2 fruit fly cellular contexts compared by ENCODE assay signal in the genomic region with DNA sequence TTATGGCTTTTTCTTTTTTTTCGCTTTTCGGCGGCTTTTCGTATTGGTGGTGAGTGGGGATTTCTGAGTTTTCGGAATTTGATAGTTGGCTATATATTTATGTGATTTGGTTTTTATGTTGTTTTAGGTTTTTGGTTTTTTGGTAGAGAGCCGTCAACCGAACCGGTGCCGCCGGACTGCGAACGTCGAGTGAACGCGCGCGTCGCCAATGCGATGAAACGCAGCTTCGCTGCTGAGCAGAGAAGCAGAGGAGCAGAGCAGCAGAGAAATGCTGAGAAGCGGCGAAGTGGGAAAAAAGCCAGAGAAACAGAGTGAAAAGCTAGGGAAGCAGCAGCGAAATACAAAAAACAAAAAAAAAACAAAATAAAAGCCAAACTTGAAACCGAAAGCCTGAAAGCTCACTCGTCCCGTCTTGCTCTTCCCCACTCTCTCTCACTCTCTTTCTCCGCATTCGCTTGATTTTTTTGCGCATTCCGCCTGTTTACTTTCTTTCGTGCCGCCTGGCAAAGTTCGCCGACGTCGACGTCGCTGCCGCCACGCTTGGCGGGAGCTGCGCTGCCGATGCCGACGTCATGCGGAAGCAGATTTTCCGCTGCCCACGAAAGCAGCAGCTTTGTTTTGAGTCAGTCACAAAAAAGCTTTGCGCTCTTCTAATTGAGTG.
A peak's percentile ranks its signal among the peaks of the same experiment; 100 is the strongest.
TF ChIP-seq lines count a peak whose summit lies in the region.

No protein-coding gene starts in this region.

TF ChIP-seq in whole organism, embryonic, 481 proteins besides CTCF, POLR2A, EP300 and RAD21 (continued from another document and continues in another):
- TF ChIP-seq ato (GFP tag; IDR thresholded peaks at IDR 0.05; lab: Robert Waterston, UW; ENCODE audit: partially characterized antibody) (no peak), oc (tag; optimal IDR thresholded peaks at IDR 0.05; lab: Kevin White, UChicago) (peak; percentile 45), al (GFP tag; IDR thresholded peaks at IDR 0.05; lab: Robert Waterston, UW) (no peak), CG9215 (GFP tag; IDR thresholded peaks at IDR 0.05; lab: Robert Waterston, UW) (no peak), nerfin-2 (GFP tag; IDR thresholded peaks at IDR 0.05; lab: Robert Waterston, UW; ENCODE audit: partially characterized antibody) (no peak), gem (tag; optimal IDR thresholded peaks at IDR 0.05; lab: Kevin White, UChicago) (no peak), D19A (tag; optimal IDR thresholded peaks at IDR 0.05; lab: Kevin White, UChicago) (no peak), CG34376 (GFP tag; optimal IDR thresholded peaks at IDR 0.05; lab: Kevin White, UChicago) (no peak), lola (GFP tag; optimal IDR thresholded peaks at IDR 0.05; lab: Kevin White, UChicago) (no peak), lab (GFP tag; optimal IDR thresholded peaks at IDR 0.05; lab: Kevin White, UChicago) (no peak), CG15479 (GFP tag; optimal IDR thresholded peaks at IDR 0.05; lab: Kevin White, UChicago) (no peak), Xrp1 (GFP tag; IDR thresholded peaks at IDR 0.05; lab: Robert Waterston, UW) (no peak), D19B (GFP tag; optimal IDR thresholded peaks at IDR 0.05; lab: Kevin White, UChicago) (no peak), Fer1 (GFP tag; optimal IDR thresholded peaks at IDR 0.05; lab: Kevin White, UChicago) (no peak), fru (optimal IDR thresholded peaks at IDR 0.05; lab: Kevin White, UChicago) (no peak), inv (GFP tag; IDR thresholded peaks at IDR 0.05; lab: Robert Waterston, UW; ENCODE audit: partially characterized antibody) (no peak; the same call in 1 of the 2 replicates), pita (GFP tag; optimal IDR thresholded peaks at IDR 0.05; lab: Kevin White, UChicago) (no peak), so (GFP tag; IDR thresholded peaks at IDR 0.05; lab: Robert Waterston, UW) (no peak), trem (tag; optimal IDR thresholded peaks at IDR 0.05; lab: Kevin White, UChicago) (no peak), az2 (GFP tag; optimal IDR thresholded peaks at IDR 0.05; lab: Kevin White, UChicago) (no peak), CG11093 (GFP tag; IDR thresholded peaks at IDR 0.05; lab: Robert Waterston, UW) (no peak), Bteb2 (GFP tag; optimal IDR thresholded peaks at IDR 0.05; lab: Kevin White, UChicago) (no peak), dan (GFP tag; IDR thresholded peaks at IDR 0.05; lab: Robert Waterston, UW) (no peak), nmo (GFP tag; optimal IDR thresholded peaks at IDR 0.05; lab: Kevin White, UChicago) (no peak), lov (optimal IDR thresholded peaks at IDR 0.05; lab: Kevin White, UChicago) (no peak), lov (GFP tag; IDR thresholded peaks at IDR 0.05; lab: Robert Waterston, UW) (no peak), CG17829 (tag; optimal IDR thresholded peaks at IDR 0.05; lab: Kevin White, UChicago) (no peak), CG8765 (GFP tag; IDR thresholded peaks at IDR 0.05; lab: Robert Waterston, UW) (no peak), exex (tag; optimal IDR thresholded peaks at IDR 0.05; lab: Kevin White, UChicago) (no peak), Dip3 (GFP tag; optimal IDR thresholded peaks at IDR 0.05; lab: Kevin White, UChicago) (no peak), CrebB (tag; optimal IDR thresholded peaks at IDR 0.05; lab: Kevin White, UChicago) (no peak), Tbp (GFP tag; optimal IDR thresholded peaks at IDR 0.05; lab: Kevin White, UChicago) (no peak), hkb (optimal IDR thresholded peaks at IDR 0.05; lab: Kevin White, UChicago) (no peak), hkb (GFP tag; IDR thresholded peaks at IDR 0.05; lab: Robert Waterston, UW) (0 out of 2 replicates have a peak, but pooled peaks have one; percentile 10), NC2α (GFP tag; optimal IDR thresholded peaks at IDR 0.05; lab: Kevin White, UChicago) (no peak), CG4328 (GFP tag; optimal IDR thresholded peaks at IDR 0.05; lab: Kevin White, UChicago) (no peak), Jarid2 (GFP tag; optimal IDR thresholded peaks at IDR 0.05; lab: Kevin White, UChicago) (no peak), crol (GFP tag; IDR thresholded peaks at IDR 0.05; lab: Robert Waterston, UW) (no peak), chinmo (GFP tag; IDR thresholded peaks at IDR 0.05; lab: Robert Waterston, UW; ENCODE audit: partially characterized antibody) (0 out of 4 replicates have a peak, but pooled peaks have one; percentile 47), CG6791 (GFP tag; IDR thresholded peaks at IDR 0.05; lab: Robert Waterston, UW; ENCODE audit: partially characterized antibody) (no peak), Abd-B (GFP tag; optimal IDR thresholded peaks at IDR 0.05; lab: Kevin White, UChicago) (no peak), tgo (GFP tag; IDR thresholded peaks at IDR 0.05; lab: Robert Waterston, UW) (no peak), E2f1 (GFP tag; IDR thresholded peaks at IDR 0.05; lab: Robert Waterston, UW) (no peak), run (tag; optimal IDR thresholded peaks at IDR 0.05; lab: Kevin White, UChicago) (no peak), CG5180 (GFP tag; optimal IDR thresholded peaks at IDR 0.05; lab: Kevin White, UChicago) (no peak), vvl (GFP tag; IDR thresholded peaks at IDR 0.05; lab: Robert Waterston, UW) (peak; percentile 55; the same call in 1 of the 2 replicates), Taf1 (GFP tag; IDR thresholded peaks at IDR 0.05; lab: Robert Waterston, UW) (no peak), CG30020 (tag; optimal IDR thresholded peaks at IDR 0.05; lab: Kevin White, UChicago) (no peak), Myb (GFP tag; optimal IDR thresholded peaks at IDR 0.05; lab: Kevin White, UChicago) (no peak), esg (GFP tag; conservative IDR thresholded peaks at IDR 0.05; lab: Robert Waterston, UW) (no peak), maf-S (GFP tag; optimal IDR thresholded peaks at IDR 0.05; lab: Kevin White, UChicago) (no peak), CG7987 (GFP tag; optimal IDR thresholded peaks at IDR 0.05; lab: Kevin White, UChicago) (no peak), Meics (GFP tag; optimal IDR thresholded peaks at IDR 0.05; lab: Kevin White, UChicago) (no peak), ranshi (GFP tag; IDR thresholded peaks at IDR 0.05; lab: Robert Waterston, UW) (no peak), CG2199 (GFP tag; IDR thresholded peaks at IDR 0.05; lab: Robert Waterston, UW) (no peak), disco-r (GFP tag; optimal IDR thresholded peaks at IDR 0.05; lab: Kevin White, UChicago) (no peak), Six4 (GFP tag; optimal IDR thresholded peaks at IDR 0.05; lab: Kevin White, UChicago) (no peak), CG3163 (GFP tag; optimal IDR thresholded peaks at IDR 0.05; lab: Kevin White, UChicago) (no peak), CG4404 (GFP tag; IDR thresholded peaks at IDR 0.05; lab: Robert Waterston, UW) (no peak), Blimp-1 (GFP tag; optimal IDR thresholded peaks at IDR 0.05; lab: Kevin White, UChicago) (peak; percentile 81), Drgx (GFP tag; IDR thresholded peaks at IDR 0.05; lab: Robert Waterston, UW) (0 out of 2 replicates have a peak, but pooled peaks have one; percentile 16), CG11398 (GFP tag; optimal IDR thresholded peaks at IDR 0.05; lab: Kevin White, UChicago) (no peak), zf30C (GFP tag; optimal IDR thresholded peaks at IDR 0.05; lab: Kevin White, UChicago) (no peak), pnt (GFP tag; optimal IDR thresholded peaks at IDR 0.05; lab: Kevin White, UChicago) (no peak)

TF ChIP-seq in whole organism, prepupa, 60 proteins besides CTCF, POLR2A, EP300 and RAD21 (continued from another document):
- TF ChIP-seq eg (GFP tag; IDR thresholded peaks at IDR 0.05; lab: Robert Waterston, UW) (0 out of 3 replicates have a peak, but pooled peaks have one; percentile 49), CG9139 (GFP tag; optimal IDR thresholded peaks at IDR 0.05; lab: Kevin White, UChicago) (no peak), Eip75B (GFP tag; optimal IDR thresholded peaks at IDR 0.05; lab: Kevin White, UChicago) (no peak), Smox (GFP tag; optimal IDR thresholded peaks at IDR 0.05; lab: Kevin White, UChicago) (no peak), CG3919 (GFP tag; optimal IDR thresholded peaks at IDR 0.05; lab: Kevin White, UChicago) (peak; percentile 13), Eip93F (GFP tag; optimal IDR thresholded peaks at IDR 0.05; lab: Kevin White, UChicago) (no peak), esn (GFP tag; optimal IDR thresholded peaks at IDR 0.05; lab: Kevin White, UChicago) (no peak), Sox15 (GFP tag; optimal IDR thresholded peaks at IDR 0.05; lab: Kevin White, UChicago) (no peak), net (GFP tag; optimal IDR thresholded peaks at IDR 0.05; lab: Kevin White, UChicago) (no peak), dsx (GFP tag; optimal IDR thresholded peaks at IDR 0.05; lab: Kevin White, UChicago; ENCODE audit: poor library complexity, severe bottlenecking) (no peak), CG4318 (GFP tag; optimal IDR thresholded peaks at IDR 0.05; lab: Kevin White, UChicago) (no peak), achi (GFP tag; optimal IDR thresholded peaks at IDR 0.05; lab: Kevin White, UChicago) (no peak), CG11294 (GFP tag; IDR thresholded peaks at IDR 0.05; lab: Robert Waterston, UW) (no peak), Met (GFP tag; optimal IDR thresholded peaks at IDR 0.05; lab: Kevin White, UChicago) (no peak), Ets21C (GFP tag; optimal IDR thresholded peaks at IDR 0.05; lab: Kevin White, UChicago) (no peak), acj6 (GFP tag; optimal IDR thresholded peaks at IDR 0.05; lab: Kevin White, UChicago) (no peak), ss (GFP tag; optimal IDR thresholded peaks at IDR 0.05; lab: Kevin White, UChicago) (no peak), Blimp-1 (GFP tag; optimal IDR thresholded peaks at IDR 0.05; lab: Kevin White, UChicago) (peak; percentile 44), Ets96B (tag; optimal IDR thresholded peaks at IDR 0.05; lab: Kevin White, UChicago) (no peak), CG8119 (GFP tag; IDR thresholded peaks at IDR 0.05; lab: Robert Waterston, UW) (peak; percentile 73; the same call in 2 of the 3 replicates), dac (GFP tag; optimal IDR thresholded peaks at IDR 0.05; lab: Kevin White, UChicago) (no peak), CG6792 (GFP tag; optimal IDR thresholded peaks at IDR 0.05; lab: Kevin White, UChicago) (no peak), CG8319 (GFP tag; optimal IDR thresholded peaks at IDR 0.05; lab: Kevin White, UChicago) (no peak), fkh (GFP tag; optimal IDR thresholded peaks at IDR 0.05; lab: Kevin White, UChicago) (no peak), lz (GFP tag; optimal IDR thresholded peaks at IDR 0.05; lab: Kevin White, UChicago) (no peak), svp (GFP tag; lab: Kevin White, UChicago) (peak; percentile 79), Lpt (GFP tag; optimal IDR thresholded peaks at IDR 0.05; lab: Kevin White, UChicago) (peak; percentile 26), CG6163 (GFP tag; IDR thresholded peaks at IDR 0.05; lab: Robert Waterston, UW) (peak; percentile 73; the same call in 2 of the 3 replicates), pdm3 (GFP tag; optimal IDR thresholded peaks at IDR 0.05; lab: Kevin White, UChicago) (no peak), CG8632 (GFP tag; optimal IDR thresholded peaks at IDR 0.05; lab: Kevin White, UChicago) (no peak), CG32006 (GFP tag; optimal IDR thresholded peaks at IDR 0.05; lab: Kevin White, UChicago) (no peak), CG34406 (GFP tag; optimal IDR thresholded peaks at IDR 0.05; lab: Kevin White, UChicago) (no peak), Gug (GFP tag; IDR thresholded peaks at IDR 0.05; lab: Robert Waterston, UW) (no peak), CG10669 (GFP tag; optimal IDR thresholded peaks at IDR 0.05; lab: Kevin White, UChicago) (no peak), CG6854 (GFP tag; optimal IDR thresholded peaks at IDR 0.05; lab: Kevin White, UChicago) (peak; percentile 11), OdsH (GFP tag; optimal IDR thresholded peaks at IDR 0.05; lab: Kevin White, UChicago) (no peak), CG7368 (GFP tag; optimal IDR thresholded peaks at IDR 0.05; lab: Kevin White, UChicago) (no peak), fd85E (GFP tag; optimal IDR thresholded peaks at IDR 0.05; lab: Kevin White, UChicago) (no peak), Eip78C (GFP tag; lab: Kevin White, UChicago) (peak; percentile 39)
